Fruit fly (Drosophila melanogaster): ENCODE data around the gene boil.

dm6 chrX:4875370-4875769 is at the start of gene boil:
- TF ChIP-seq CG8478 (optimal IDR thresholded peaks at IDR 0.05) (no peak), CTCF (optimal IDR thresholded peaks at IDR 0.05) (no peak)

All from S2 (cell line).